Fruit fly (Drosophila melanogaster): ENCODE data around the gene Rat1.

- TF ChIP-seq CG11902 (GFP tag; optimal IDR thresholded peaks at IDR 0.05) (no peak), Sox102F (GFP tag; optimal IDR thresholded peaks at IDR 0.05) (no peak), CG3919 (GFP tag; optimal IDR thresholded peaks at IDR 0.05) (no peak), acj6 (GFP tag; optimal IDR thresholded peaks at IDR 0.05) (no peak), CG15336 (GFP tag; IDR thresholded peaks at IDR 0.05) (no peak), Ets21C (GFP tag; optimal IDR thresholded peaks at IDR 0.05) (no peak), CG31627 (GFP tag; optimal IDR thresholded peaks at IDR 0.05) (no peak), cyc (GFP tag; optimal IDR thresholded peaks at IDR 0.05) (no peak), achi (GFP tag; optimal IDR thresholded peaks at IDR 0.05) (no peak), Gug (GFP tag; IDR thresholded peaks at IDR 0.05) (no peak), pdm3 (GFP tag; optimal IDR thresholded peaks at IDR 0.05) (no peak), eg (GFP tag; IDR thresholded peaks at IDR 0.05) (no peak), Blimp-1 (GFP tag; optimal IDR thresholded peaks at IDR 0.05) (no peak), CG34406 (GFP tag; optimal IDR thresholded peaks at IDR 0.05) (no peak)
Measured at dm6 chr2L:6868178-6868867, 39.6 kb upstream of the Rat1 start.

Measured in whole organism, prepupa.